ENCODE assay signal across 1 worm cellular context in the genomic region with DNA sequence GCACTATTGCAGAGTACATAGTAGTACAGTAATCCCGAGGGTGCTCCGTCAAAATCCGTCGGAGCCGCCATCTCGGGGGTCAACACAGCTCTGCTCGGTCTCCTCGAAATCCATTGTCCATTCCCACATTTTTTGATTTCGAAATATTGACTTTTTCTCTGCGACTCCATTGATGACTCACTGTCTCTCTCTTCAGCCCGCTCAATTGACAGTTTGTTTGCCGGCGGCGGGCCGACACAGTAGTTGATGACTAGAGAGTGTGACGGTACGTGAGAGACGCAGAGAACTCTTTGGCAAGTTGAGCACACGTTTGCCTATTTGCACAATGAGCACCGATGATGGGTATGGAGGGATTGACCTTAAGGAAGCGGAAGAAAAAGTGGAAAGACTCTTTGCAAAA.
A peak's percentile ranks its signal among the peaks of the same experiment; 100 is the strongest.
TF ChIP-seq lines count a peak whose summit lies in the region.

No protein-coding gene starts in this region.

TF ChIP-seq in whole organism, L4 larva, 104 proteins besides CTCF, POLR2A, EP300 and RAD21 (continued from another document):
- TF ChIP-seq daf-19 (GFP tag; conservative IDR thresholded peaks at IDR 0.05; lab: Robert Waterston, UW) (no peak), nhr-6 (tag; optimal IDR thresholded peaks at IDR 0.05; lab: Kevin White, UChicago) (peak; percentile 60), ZK337.2 (GFP tag; IDR thresholded peaks at IDR 0.05; lab: Robert Waterston, UW) (no peak), ama-1 (optimal IDR thresholded peaks at IDR 0.05; lab: Kevin White, UChicago) (no peak), attf-4 (tag; optimal IDR thresholded peaks at IDR 0.05; lab: Kevin White, UChicago) (no peak), F26F4.8 (GFP tag; conservative IDR thresholded peaks at IDR 0.05; lab: Robert Waterston, UW) (no peak), nhr-77 (tag; optimal IDR thresholded peaks at IDR 0.05; lab: Kevin White, UChicago) (peak; percentile 33), ZK546.5 (tag; optimal IDR thresholded peaks at IDR 0.05; lab: Kevin White, UChicago) (no peak)
